Worm (Caenorhabditis elegans): ENCODE results near the gene C24H10.4.
A peak's percentile ranks its signal among the peaks of the same experiment; 100 is the strongest.

Gene C24H10.4

ce11 chrX:5063750-5064652, 4.9 kb upstream of the C24H10.4 start, which contains the start of gene C24H10.2 (continued):
- TF ChIP-seq ceh-27 (GFP tag; optimal IDR thresholded peaks at IDR 0.05) (peak; percentile 51), ekl-4 (GFP tag; IDR thresholded peaks at IDR 0.05) (0 out of 2 replicates have a peak, but pooled peaks have one; percentile 25), chd-7 (tag; optimal IDR thresholded peaks at IDR 0.05) (peak; percentile 23), attf-5 (GFP tag; optimal IDR thresholded peaks at IDR 0.05) (peak; percentile 39), lin-35 (GFP tag; optimal IDR thresholded peaks at IDR 0.05) (peak in 1 of 3 experiments; percentile 10), ztf-18 (tag; optimal IDR thresholded peaks at IDR 0.05) (peak; percentile 12)

- TF ChIP-seq unc-62 (GFP tag; optimal IDR thresholded peaks at IDR 0.05) (no peak), nhr-179 (tag; optimal IDR thresholded peaks at IDR 0.05) (no peak), ZK185.1 (tag; optimal IDR thresholded peaks at IDR 0.05; ENCODE audit: poor library complexity, severe bottlenecking) (no peak), bed-2 (GFP tag; IDR thresholded peaks at IDR 0.05) (no peak), gei-17 (GFP tag; optimal IDR thresholded peaks at IDR 0.05) (no peak)
Observed at ce11 chrX:5061763-5062162, 2.7 kb upstream of the C24H10.4 start.

ce11 chrX:5060756-5061155, 1.7 kb upstream of the C24H10.4 start, which contains the start of gene C24H10.3:
C24H10.3 (plus strand) TSS chrX:5061056.
- TF ChIP-seq egl-18 (GFP tag; IDR thresholded peaks at IDR 0.05), result no peak
- TF ChIP-seq ztf-25 (GFP tag; IDR thresholded peaks at IDR 0.05), result no peak
- TF ChIP-seq nfyb-1 (GFP tag; IDR thresholded peaks at IDR 0.05), result no peak
- TF ChIP-seq hlh-12 (tag; optimal IDR thresholded peaks at IDR 0.05), result no peak
- TF ChIP-seq snpc-4 (GFP tag; optimal IDR thresholded peaks at IDR 0.05), result no peak
- TF ChIP-seq snpc-4 (tag; optimal IDR thresholded peaks at IDR 0.05), result no peak
- TF ChIP-seq nhr-179 (tag; optimal IDR thresholded peaks at IDR 0.05), result no peak
- no peak for TF ChIP-seq tbx-9 (tag; optimal IDR thresholded peaks at IDR 0.05; ENCODE audit: borderline replicate concordance)
- TF ChIP-seq mes-4 (tag; optimal IDR thresholded peaks at IDR 0.05), result no peak
- TF ChIP-seq cebp-2 (GFP tag; IDR thresholded peaks at IDR 0.05), result no peak
- no peak for TF ChIP-seq F39B2.1 (GFP tag; IDR thresholded peaks at IDR 0.05)
- TF ChIP-seq fkh-3 (tag; optimal IDR thresholded peaks at IDR 0.05), result no peak
- no peak for TF ChIP-seq ztf-3 (GFP tag; optimal IDR thresholded peaks at IDR 0.05)
- TF ChIP-seq rec-8 (tag; optimal IDR thresholded peaks at IDR 0.05), result no peak
- no peak for TF ChIP-seq mel-28 (tag; optimal IDR thresholded peaks at IDR 0.05; ENCODE audit: borderline replicate concordance)
- no peak for TF ChIP-seq B0019.2 (GFP tag; conservative IDR thresholded peaks at IDR 0.05)
- TF ChIP-seq B0035.1 (tag; optimal IDR thresholded peaks at IDR 0.05), result no peak
- no peak for TF ChIP-seq die-1 (tag; optimal IDR thresholded peaks at IDR 0.05)
- no peak for TF ChIP-seq ceh-27 (GFP tag; optimal IDR thresholded peaks at IDR 0.05)

ce11 chrX:5056199-5056598, 2.9 kb downstream of the C24H10.4 start:
- TF ChIP-seq die-1 (tag; optimal IDR thresholded peaks at IDR 0.05) (peak; percentile 9), mes-4 (tag; optimal IDR thresholded peaks at IDR 0.05) (peak; percentile 2)

- no peak for TF ChIP-seq gei-17 (GFP tag; optimal IDR thresholded peaks at IDR 0.05)
- TF ChIP-seq ztf-6 (GFP tag; IDR thresholded peaks at IDR 0.05), result no peak
Observed at ce11 chrX:5043887-5044286, 15.2 kb downstream of the C24H10.4 start, which contains the start of gene Y64H9A.2. Y64H9A.2 (plus strand) TSS chrX:5043976.

Data from whole organism, young adult.